Worm (Caenorhabditis elegans): ENCODE data around the gene F52H2.15.

The F52H2.15 gene

ce11 chrX:2522658-2523057, 42.5 kb upstream of the F52H2.15 start:
- no peak for TF ChIP-seq ZK546.5 (tag; optimal IDR thresholded peaks at IDR 0.05)
- peak; percentile 76 for TF ChIP-seq aha-1 (tag)
- TF ChIP-seq zip-2 (tag; optimal IDR thresholded peaks at IDR 0.05), result no peak

DNA sequence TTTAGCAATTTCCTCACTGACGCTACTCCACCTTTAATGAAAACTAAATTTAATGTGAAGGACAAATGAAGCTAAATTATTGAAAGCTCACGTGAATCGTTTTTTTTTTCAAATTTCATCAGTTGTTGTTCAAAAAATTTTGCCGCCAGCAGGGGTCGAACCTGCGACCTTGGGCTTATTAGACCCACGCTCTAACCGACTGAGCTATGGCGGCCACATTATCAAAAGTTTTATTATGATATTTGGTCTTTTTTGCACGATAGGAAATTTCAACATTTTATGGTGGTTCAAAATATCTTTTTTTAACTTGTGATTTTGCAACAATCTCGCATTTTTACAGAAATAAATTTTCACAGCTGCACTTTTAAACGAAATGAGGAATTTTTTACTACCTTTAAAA, 39.1 kb upstream of the F52H2.15 start:
- TF ChIP-seq pha-4 (GFP tag; IDR thresholded peaks at IDR 0.05), result peak; percentile 76; the same call in 1 of the 2 replicates
- no peak for TF ChIP-seq pha-4 (tag; optimal IDR thresholded peaks at IDR 0.05)
- no peak for TF ChIP-seq T26A8.4 (GFP tag; IDR thresholded peaks at IDR 0.05)
- 0 out of 2 replicates have a peak, but pooled peaks have one; percentile 15 for TF ChIP-seq Y48G9A.11 (GFP tag; IDR thresholded peaks at IDR 0.05)
- peak; percentile 86 for TF ChIP-seq aha-1 (tag)
- peak; percentile 32; the same call in 1 of the 2 replicates for TF ChIP-seq ceh-44 (GFP tag; IDR thresholded peaks at IDR 0.05)
- peak; percentile 71 for TF ChIP-seq lim-7 (GFP tag; IDR thresholded peaks at IDR 0.05)
- no peak for TF ChIP-seq F44E2.7 (GFP tag; IDR thresholded peaks at IDR 0.05)
- peak in 1 of 2 experiments; percentile 8 for TF ChIP-seq daf-16 (GFP tag; optimal IDR thresholded peaks at IDR 0.05)
- peak; percentile 29 for TF ChIP-seq daf-16 (tag; optimal IDR thresholded peaks at IDR 0.05)
- no peak for TF ChIP-seq nhr-11 (tag; optimal IDR thresholded peaks at IDR 0.05)
- TF ChIP-seq vab-7 (GFP tag; IDR thresholded peaks at IDR 0.05), result 0 out of 2 replicates have a peak, but pooled peaks have one; percentile 32
- TF ChIP-seq egl-43 (GFP tag; IDR thresholded peaks at IDR 0.05), result peak; percentile 47; the same call in 1 of the 2 replicates
- TF ChIP-seq Y75B8A.6 (GFP tag; IDR thresholded peaks at IDR 0.05), result no peak
- no peak for TF ChIP-seq daf-12 (tag; optimal IDR thresholded peaks at IDR 0.05)
- 0 out of 2 replicates have a peak, but pooled peaks have one; percentile 9 for TF ChIP-seq F26F4.8 (GFP tag; conservative IDR thresholded peaks at IDR 0.05)
- TF ChIP-seq snpc-1.2 (GFP tag; IDR thresholded peaks at IDR 0.05), result peak; percentile 52; the same call in 1 of the 2 replicates
- TF ChIP-seq zag-1 (tag; optimal IDR thresholded peaks at IDR 0.05), result no peak
- TF ChIP-seq arid-1 (GFP tag; conservative IDR thresholded peaks at IDR 0.05), result peak; percentile 44; the same call in 1 of the 2 replicates
- TF ChIP-seq duxl-1 (tag; optimal IDR thresholded peaks at IDR 0.05; ENCODE audit: poor library complexity), result peak; percentile 27
- TF ChIP-seq mxl-2 (GFP tag; conservative IDR thresholded peaks at IDR 0.05), result 0 out of 2 replicates have a peak, but pooled peaks have one; percentile 25
- TF ChIP-seq tra-1 (GFP tag; IDR thresholded peaks at IDR 0.05), result 0 out of 2 replicates have a peak, but pooled peaks have one; percentile 35

DNA sequence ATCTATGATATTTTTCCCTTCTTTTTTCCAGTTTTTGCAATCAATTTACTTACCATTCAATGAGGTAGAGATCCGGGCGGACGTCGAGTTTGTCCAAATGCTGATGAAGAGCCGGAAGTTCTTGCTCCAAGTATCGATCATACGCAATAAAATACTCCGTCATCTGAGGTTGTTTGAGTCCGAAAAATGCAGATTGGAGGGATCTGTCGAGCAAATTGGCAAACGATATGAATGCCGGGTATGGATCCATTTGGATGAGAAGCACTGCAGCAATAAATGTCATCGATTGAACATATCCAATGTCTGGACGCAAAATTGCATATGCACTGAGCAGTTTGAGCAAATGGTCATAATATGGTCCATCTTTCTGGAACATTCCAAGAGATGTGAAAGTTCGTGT, 38.0 kb upstream of the F52H2.15 start:
- TF ChIP-seq daf-19 (GFP tag; conservative IDR thresholded peaks at IDR 0.05) (no peak), zag-1 (tag; optimal IDR thresholded peaks at IDR 0.05) (no peak), lir-3 (tag; optimal IDR thresholded peaks at IDR 0.05) (no peak), ceh-44 (GFP tag; IDR thresholded peaks at IDR 0.05) (no peak), cey-2 (tag; optimal IDR thresholded peaks at IDR 0.05; ENCODE audit: borderline replicate concordance, insufficient read depth) (no peak), saeg-2 (GFP tag; IDR thresholded peaks at IDR 0.05) (no peak), lsy-2 (tag; optimal IDR thresholded peaks at IDR 0.05) (no peak), R02D3.7 (tag; optimal IDR thresholded peaks at IDR 0.05) (no peak), Y5F2A.4 (GFP tag; optimal IDR thresholded peaks at IDR 0.05) (no peak), nhr-28 (tag; optimal IDR thresholded peaks at IDR 0.05) (no peak), gei-8 (GFP tag; optimal IDR thresholded peaks at IDR 0.05) (no peak), aly-2 (tag; optimal IDR thresholded peaks at IDR 0.05) (no peak), daf-16 (GFP tag; optimal IDR thresholded peaks at IDR 0.05) (no peak), daf-16 (tag; optimal IDR thresholded peaks at IDR 0.05) (no peak), ces-1 (GFP tag; optimal IDR thresholded peaks at IDR 0.05) (no peak), php-3 (GFP tag; IDR thresholded peaks at IDR 0.05) (no peak), mdt-29 (GFP tag; IDR thresholded peaks at IDR 0.05) (no peak), mxl-2 (GFP tag; conservative IDR thresholded peaks at IDR 0.05) (no peak), ceh-82 (tag; optimal IDR thresholded peaks at IDR 0.05) (no peak), pha-4 (GFP tag; IDR thresholded peaks at IDR 0.05) (no peak), pha-4 (tag; optimal IDR thresholded peaks at IDR 0.05) (no peak), snpc-1.2 (GFP tag; IDR thresholded peaks at IDR 0.05) (no peak)
